Worm (Caenorhabditis elegans) whole organism, L1 larva: ENCODE measurements around the gene M176.10.
A peak's percentile ranks its signal among the peaks of the same experiment; 100 is the strongest.

Experiments
- C16A3.4 ChIP-seq: fragments of 150-350 bp; optimal IDR thresholded peaks from 2 replicates; lab custom pipeline; 2014; ENCODE audit warnings: missing biosample characterization, missing genetic modification characterization
- C34B4.2 ChIP-seq: sonication (generic microtip); optimal IDR thresholded peaks from 2 replicates; lab custom pipeline; 2017; ENCODE audit warnings: mild to moderate bottlenecking, missing genetic modification characterization, missing compliant biosample characterization
- F16B12.6 ChIP-seq: fragments of 150-350 bp; optimal IDR thresholded peaks from 2 replicates; lab custom pipeline; 2014; ENCODE audit warnings: missing biosample characterization, missing genetic modification characterization
- Y116A8C.19 ChIP-seq: sonication (generic microtip); optimal IDR thresholded peaks from 2 replicates; lab custom pipeline; 2016; ENCODE audit warnings: missing compliant biosample characterization, missing genetic modification characterization, borderline replicate concordance
- alr-1 ChIP-seq: fragments of 200-800 bp; sonication (Bioruptor generic); optimal IDR thresholded peaks from 2 replicates; lab custom pipeline; 2018; ENCODE audit warnings: borderline replicate concordance, mild to moderate bottlenecking, missing genetic modification characterization, missing compliant biosample characterization
- aly-2 ChIP-seq: fragments of 150-350 bp; optimal IDR thresholded peaks from 2 replicates; lab custom pipeline; 2014; ENCODE audit warnings: missing biosample characterization, missing genetic modification characterization
- ama-1 ChIP-seq: fragments of 150-350 bp; optimal IDR thresholded peaks from 2 replicates; lab custom pipeline; 2014
- blmp-1 ChIP-seq: fragments of 150-350 bp; optimal IDR thresholded peaks from 2 replicates; lab custom pipeline; 2014; ENCODE audit warnings: missing biosample characterization, missing genetic modification characterization
- ceh-8 ChIP-seq: fragments of 200-800 bp; sonication (Bioruptor generic); optimal IDR thresholded peaks from 2 replicates; lab custom pipeline; 2018; ENCODE audit warnings: mild to moderate bottlenecking, missing genetic modification characterization, moderate library complexity, missing compliant biosample characterization
- ceh-88 ChIP-seq: fragments of 200-800 bp; sonication (Bioruptor generic); IDR thresholded peaks from 2 replicates; pipeline ENCODE4 v1.3.6; 2022; ENCODE audit warnings: missing genetic modification characterization, missing compliant biosample characterization
- ceh-90 ChIP-seq: sonication (generic microtip); optimal IDR thresholded peaks from 2 replicates; lab custom pipeline; 2016; ENCODE audit warnings: missing genetic modification characterization, missing compliant biosample characterization
- ces-1 ChIP-seq: fragments of 150-350 bp; optimal IDR thresholded peaks from 2 replicates; lab custom pipeline; 2014; ENCODE audit warnings: missing biosample characterization, missing genetic modification reagents, missing genetic modification characterization
- dpl-1 ChIP-seq, 3 experiments: fragments of 150-350 bp in 2 of 3; sonication (generic microtip) in 1 of 3; optimal IDR thresholded peaks; 2 replicates each; lab custom pipeline; 2014 to 2017; ENCODE audit warnings: missing biosample characterization in 3 of 3, missing genetic modification characterization in 3 of 3, missing genetic modification reagents in 3 of 3
- dsc-1 ChIP-seq: sonication (generic microtip); optimal IDR thresholded peaks from 2 replicates; lab custom pipeline; 2016; ENCODE audit warnings: mild to moderate bottlenecking, missing genetic modification characterization, missing compliant biosample characterization
- efl-1 ChIP-seq, 4 experiments: fragments of 150-350 bp; optimal IDR thresholded peaks in 3 of 4; peaks in 1 of 4; 1 replicate in 1 of 4; 2 replicates in 3 of 4; lab custom pipeline; 2014; ENCODE audit warnings: missing biosample characterization in 2 of 4, missing genetic modification characterization in 2 of 4, missing genetic modification reagents in 2 of 4
- efl-3 ChIP-seq: fragments of 200-800 bp; sonication (Bioruptor generic); optimal IDR thresholded peaks from 2 replicates; lab custom pipeline; 2018; ENCODE audit warnings: mild to moderate bottlenecking, missing genetic modification characterization, missing compliant biosample characterization
- elt-2 ChIP-seq: sonication (generic microtip); optimal IDR thresholded peaks from 2 replicates; lab custom pipeline; 2016; ENCODE audit warnings: missing genetic modification characterization, mild to moderate bottlenecking, inconsistent platforms, missing compliant biosample characterization, missing genetic modification reagents
- elt-3 ChIP-seq, 6 experiments: fragments of 150-350 bp in 1 of 6; sonication (generic microtip); optimal IDR thresholded peaks; 2 replicates each; lab custom pipeline; 2017 to 2018; ENCODE audit warnings: missing biosample characterization in 6 of 6, missing genetic modification characterization in 6 of 6, inconsistent platforms in 1 of 6
- fkh-8 ChIP-seq: sonication (generic microtip); optimal IDR thresholded peaks from 2 replicates; lab custom pipeline; 2016; ENCODE audit warnings: mild to moderate bottlenecking, missing genetic modification characterization, missing compliant biosample characterization
- fos-1 ChIP-seq: fragments of 150-350 bp; optimal IDR thresholded peaks from 2 replicates; lab custom pipeline; 2014; ENCODE audit warnings: missing biosample characterization, missing genetic modification characterization
- hlh-4 ChIP-seq: sonication (generic microtip); optimal IDR thresholded peaks from 2 replicates; lab custom pipeline; 2016; ENCODE audit warnings: mild to moderate bottlenecking, missing genetic modification characterization, missing compliant biosample characterization
- isw-1 ChIP-seq: fragments of 200-800 bp; sonication (Bioruptor generic); IDR thresholded peaks from 2 replicates; pipeline ENCODE4 v1.3.6; 2022; ENCODE audit warnings: missing genetic modification characterization, missing compliant biosample characterization
- lin-13 ChIP-seq: fragments of 150-350 bp; optimal IDR thresholded peaks from 2 replicates; lab custom pipeline; 2014; ENCODE audit warnings: missing biosample characterization, missing genetic modification reagents, missing genetic modification characterization
- lin-14 ChIP-seq: fragments of 200-800 bp; sonication (Bioruptor generic); optimal IDR thresholded peaks from 2 replicates; lab custom pipeline; 2018; ENCODE audit warnings: mild to moderate bottlenecking, missing genetic modification characterization, moderate library complexity, missing compliant biosample characterization
- lin-35 ChIP-seq, 2 experiments: fragments of 150-350 bp; optimal IDR thresholded peaks; 2 replicates each; lab custom pipeline; 2014; ENCODE audit warnings: missing biosample characterization in 2 of 2, missing genetic modification characterization in 2 of 2, missing genetic modification reagents in 2 of 2
- lin-39 ChIP-seq: fragments of 150-350 bp; optimal IDR thresholded peaks from 2 replicates; lab custom pipeline; 2014; ENCODE audit warnings: missing biosample characterization, missing genetic modification reagents, missing genetic modification characterization
- lsy-2 ChIP-seq, 2 experiments: fragments of 150-350 bp; optimal IDR thresholded peaks; 2 replicates each; lab custom pipeline; 2014; ENCODE audit warnings: missing biosample characterization in 2 of 2, missing genetic modification characterization in 2 of 2
- mab-9 ChIP-seq: fragments of 200-800 bp; sonication (Bioruptor generic); IDR thresholded peaks from 2 replicates; pipeline ENCODE4 v1.3.6; 2022; ENCODE audit warnings: missing genetic modification reagents, missing genetic modification characterization, missing compliant biosample characterization
- mdl-1 ChIP-seq, 2 experiments: fragments of 150-350 bp; optimal IDR thresholded peaks; 2 replicates each; lab custom pipeline; 2014 to 2017; ENCODE audit warnings: missing biosample characterization in 2 of 2, missing genetic modification characterization in 2 of 2, inconsistent platforms in 1 of 2
- mep-1 ChIP-seq: fragments of 150-350 bp; optimal IDR thresholded peaks from 2 replicates; lab custom pipeline; 2014; ENCODE audit warnings: missing biosample characterization, missing genetic modification characterization
- nhr-11 ChIP-seq: fragments of 150-350 bp; optimal IDR thresholded peaks from 2 replicates; lab custom pipeline; 2014; ENCODE audit warnings: missing biosample characterization, missing genetic modification characterization
- nhr-12 ChIP-seq: sonication (generic microtip); optimal IDR thresholded peaks from 2 replicates; lab custom pipeline; 2017; ENCODE audit warnings: missing biosample characterization, missing genetic modification characterization
- nhr-20 ChIP-seq: sonication (generic microtip); optimal IDR thresholded peaks from 2 replicates; lab custom pipeline; 2016; ENCODE audit warnings: mild to moderate bottlenecking, missing genetic modification characterization, missing compliant biosample characterization
- nhr-237 ChIP-seq: fragments of 150-350 bp; optimal IDR thresholded peaks from 2 replicates; lab custom pipeline; 2014; ENCODE audit warnings: missing biosample characterization, missing genetic modification characterization
- nhr-47 ChIP-seq: sonication (generic microtip); optimal IDR thresholded peaks from 2 replicates; lab custom pipeline; 2016; ENCODE audit warnings: mild to moderate bottlenecking, missing genetic modification characterization, moderate library complexity, missing compliant biosample characterization
- nhr-76 ChIP-seq: sonication (generic microtip); optimal IDR thresholded peaks from 2 replicates; lab custom pipeline; 2017; ENCODE audit warnings: missing biosample characterization, missing genetic modification characterization
- nhr-84 ChIP-seq: sonication (generic microtip); optimal IDR thresholded peaks from 2 replicates; lab custom pipeline; 2017; ENCODE audit warnings: missing biosample characterization, missing genetic modification characterization
- nhr-85 ChIP-seq: sonication (generic microtip); peaks from one replicate; lab custom pipeline; 2016; ENCODE audit warnings: missing genetic modification characterization, inconsistent platforms, missing compliant biosample characterization
- nhr-90 ChIP-seq: sonication (generic microtip); optimal IDR thresholded peaks from 2 replicates; lab custom pipeline; 2016; ENCODE audit warnings: mild to moderate bottlenecking, missing genetic modification characterization, missing compliant biosample characterization; ENCODE audit not compliant: poor library complexity
- pag-3 ChIP-seq: sonication (generic microtip); optimal IDR thresholded peaks from 2 replicates; lab custom pipeline; 2017; ENCODE audit warnings: missing genetic modification characterization, mild to moderate bottlenecking, missing compliant biosample characterization, antibody characterized with exemption, borderline replicate concordance; ENCODE audit not compliant: insufficient read depth
- pax-3 ChIP-seq: fragments of 200-800 bp; sonication (Bioruptor generic); optimal IDR thresholded peaks from 2 replicates; lab custom pipeline; 2018; ENCODE audit warnings: mild to moderate bottlenecking, missing genetic modification characterization, moderate library complexity, missing compliant biosample characterization
- pqm-1 ChIP-seq: sonication (generic microtip); optimal IDR thresholded peaks from 3 replicates; lab custom pipeline; 2017; ENCODE audit warnings: missing biosample characterization, missing genetic modification characterization
- snu-23 ChIP-seq: sonication (generic microtip); optimal IDR thresholded peaks from 2 replicates; lab custom pipeline; 2016; ENCODE audit warnings: missing genetic modification characterization, missing compliant biosample characterization
- sptf-1 ChIP-seq: fragments of 150-350 bp; optimal IDR thresholded peaks from 2 replicates; lab custom pipeline; 2014; ENCODE audit warnings: missing biosample characterization, missing genetic modification characterization
- swsn-7 ChIP-seq: sonication (generic microtip); optimal IDR thresholded peaks from 2 replicates; lab custom pipeline; 2016; ENCODE audit warnings: missing genetic modification characterization, missing compliant biosample characterization
- tbx-2 ChIP-seq: sonication (generic microtip); optimal IDR thresholded peaks from 2 replicates; lab custom pipeline; 2016; ENCODE audit warnings: missing genetic modification characterization, missing compliant biosample characterization
- tlp-1 ChIP-seq: fragments of 150-350 bp; optimal IDR thresholded peaks from 2 replicates; lab custom pipeline; 2014; ENCODE audit warnings: missing biosample characterization, missing genetic modification characterization
- unc-30 ChIP-seq: sonication (generic microtip); optimal IDR thresholded peaks from 2 replicates; lab custom pipeline; 2017; ENCODE audit warnings: missing biosample characterization, missing genetic modification characterization
- unc-62 ChIP-seq: fragments of 150-350 bp; optimal IDR thresholded peaks from 2 replicates; lab custom pipeline; 2014; ENCODE audit warnings: missing biosample characterization, missing genetic modification reagents, missing genetic modification characterization
- unc-86 ChIP-seq: sonication (generic microtip); optimal IDR thresholded peaks from 2 replicates; lab custom pipeline; 2016; ENCODE audit warnings: missing genetic modification characterization, missing compliant biosample characterization
- ztf-4 ChIP-seq: fragments of 150-350 bp; optimal IDR thresholded peaks from 2 replicates; lab custom pipeline; 2014; ENCODE audit warnings: missing biosample characterization, missing genetic modification characterization

M176.10 gene

ce11 chrII:9416381-9417276 lies 9.3 kb downstream of the M176.10 start, which contains the start of the genes gss-1 and chch-3 (continued):
- TF ChIP-seq nhr-84 (tag; lab: Kevin White, UChicago) = no peak
- peak; percentile 45 for TF ChIP-seq blmp-1
- peak; percentile 81 for TF ChIP-seq lin-14 (GFP tag; lab: Kevin White, UChicago)
- peak; percentile 28 for TF ChIP-seq nhr-90 (tag; lab: Kevin White, UChicago)
- TF ChIP-seq mep-1 (tag; lab: Kevin White, UChicago) = peak; percentile 78
- no peak for TF ChIP-seq dsc-1 (tag; lab: Kevin White, UChicago)
- no peak for TF ChIP-seq unc-30 (tag; lab: Kevin White, UChicago)
- no peak for TF ChIP-seq tlp-1 (tag; lab: Kevin White, UChicago)
- no peak for TF ChIP-seq nhr-76
- no peak for TF ChIP-seq hlh-4
- TF ChIP-seq pqm-1 (tag; lab: Kevin White, UChicago) = no peak
- TF ChIP-seq ces-1 = no peak
- peak; percentile 44 to 77 (median 75) for TF ChIP-seq dpl-1 (GFP tag; optimal IDR thresholded peaks at IDR 0.05; lab: Kevin White, UChicago)
- TF ChIP-seq nhr-11 (tag; lab: Kevin White, UChicago) = peak; percentile 61
- TF ChIP-seq mdl-1 (tag; optimal IDR thresholded peaks at IDR 0.05; lab: Kevin White, UChicago) = peak in 1 of 2 experiments; percentile 63
- no peak for TF ChIP-seq pax-3 (tag; lab: Kevin White, UChicago)
- TF ChIP-seq unc-62 = no peak
- no peak for TF ChIP-seq fos-1 (tag; lab: Kevin White, UChicago)
- TF ChIP-seq lin-13 (GFP tag; lab: Kevin White, UChicago) = peak; percentile 42
- peak; percentile 68 to 77 for TF ChIP-seq efl-1 (optimal IDR thresholded peaks at IDR 0.05; lab: Kevin White, UChicago)
- peak; percentile 70 to 96 for TF ChIP-seq efl-1 (GFP tag; optimal IDR thresholded peaks at IDR 0.05 in 1 of 2; lab: Kevin White, UChicago)
- TF ChIP-seq aly-2 (tag; lab: Kevin White, UChicago) = peak; percentile 22
- peak; percentile 66 for TF ChIP-seq swsn-7
- TF ChIP-seq Y116A8C.19 (tag; lab: Kevin White, UChicago) = no peak
- peak; percentile 21 for TF ChIP-seq unc-86 (tag; lab: Kevin White, UChicago)
- peak; percentile 49 for TF ChIP-seq lin-39 (tag; lab: Kevin White, UChicago)
- TF ChIP-seq nhr-12 (tag; lab: Kevin White, UChicago) = no peak
- no peak for TF ChIP-seq alr-1 (tag; lab: Kevin White, UChicago)
- TF ChIP-seq elt-2 (tag; lab: Kevin White, UChicago) = peak; percentile 4
- TF ChIP-seq ztf-4 (tag; lab: Kevin White, UChicago) = no peak
- peak; percentile 75 to 81 for TF ChIP-seq lin-35 (GFP tag; optimal IDR thresholded peaks at IDR 0.05; lab: Kevin White, UChicago)
- TF ChIP-seq snu-23 = peak; percentile 74
- TF ChIP-seq sptf-1 (tag; lab: Kevin White, UChicago) = no peak
- no peak for TF ChIP-seq pag-3 (tag; lab: Kevin White, UChicago)
- peak; percentile 58 for TF ChIP-seq F16B12.6 (tag; lab: Kevin White, UChicago)
- no peak for TF ChIP-seq ceh-88 (GFP tag; lab: Robert Waterston, UW)
- TF ChIP-seq nhr-47 (tag; lab: Kevin White, UChicago) = peak; percentile 74
- no peak for TF ChIP-seq ceh-90 (tag; lab: Kevin White, UChicago)
- TF ChIP-seq nhr-237 = no peak
- no peak for TF ChIP-seq C34B4.2 (tag; lab: Kevin White, UChicago)
- TF ChIP-seq ama-1 (lab: Kevin White, UChicago) = no peak
- peak; percentile 24 for TF ChIP-seq ceh-8 (GFP tag; lab: Kevin White, UChicago)
- TF ChIP-seq efl-3 (GFP tag; lab: Kevin White, UChicago) = no peak
- TF ChIP-seq isw-1 (GFP tag; lab: Robert Waterston, UW) = peak; percentile 63
- no peak for TF ChIP-seq elt-3 (tag; optimal IDR thresholded peaks at IDR 0.05; lab: Kevin White, UChicago)
- TF ChIP-seq mab-9 (GFP tag; lab: Robert Waterston, UW) = no peak
- peak; percentile 38 for TF ChIP-seq C16A3.4 (tag; lab: Kevin White, UChicago)
- peak; percentile 80 for TF ChIP-seq nhr-85 (tag; lab: Kevin White, UChicago)
- TF ChIP-seq nhr-20 (tag; lab: Kevin White, UChicago) = peak; percentile 80
- peak; percentile 71 to 84 for TF ChIP-seq lsy-2 (tag; optimal IDR thresholded peaks at IDR 0.05; lab: Kevin White, UChicago)
- TF ChIP-seq tbx-2 (tag; lab: Kevin White, UChicago) = peak; percentile 68
- peak; percentile 42 for TF ChIP-seq fkh-8 (tag; lab: Kevin White, UChicago)
